Fruit fly (Drosophila melanogaster): Measurements from ENCODE around the gene Zw10.
A peak's percentile ranks its signal among the peaks of the same experiment; 100 is the strongest.

Zw10 gene

DNA sequence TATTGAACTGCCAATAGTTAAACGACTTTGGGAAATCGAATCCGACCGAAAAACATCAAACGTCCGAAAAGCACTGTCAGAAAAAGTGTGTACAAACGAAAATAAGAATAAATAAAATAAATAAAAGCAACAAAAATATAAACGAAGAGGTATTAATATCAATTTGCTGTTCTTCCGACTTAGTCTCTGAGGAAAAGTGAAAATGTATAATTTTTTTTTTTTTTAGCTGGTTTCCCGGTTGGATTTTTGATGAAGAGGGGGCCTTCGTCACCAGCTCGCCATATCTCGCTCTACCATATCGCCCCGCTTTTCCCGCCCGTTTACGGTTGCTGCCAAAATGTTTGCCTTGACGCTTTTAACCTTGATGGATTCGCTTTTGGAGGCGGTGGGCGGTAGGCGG is 34.6 kb downstream of the Zw10 start:
- TF ChIP-seq Eip78C (GFP tag) = peak; percentile 24
- TF ChIP-seq CG31627 (GFP tag; optimal IDR thresholded peaks at IDR 0.05) = no peak

DNA sequence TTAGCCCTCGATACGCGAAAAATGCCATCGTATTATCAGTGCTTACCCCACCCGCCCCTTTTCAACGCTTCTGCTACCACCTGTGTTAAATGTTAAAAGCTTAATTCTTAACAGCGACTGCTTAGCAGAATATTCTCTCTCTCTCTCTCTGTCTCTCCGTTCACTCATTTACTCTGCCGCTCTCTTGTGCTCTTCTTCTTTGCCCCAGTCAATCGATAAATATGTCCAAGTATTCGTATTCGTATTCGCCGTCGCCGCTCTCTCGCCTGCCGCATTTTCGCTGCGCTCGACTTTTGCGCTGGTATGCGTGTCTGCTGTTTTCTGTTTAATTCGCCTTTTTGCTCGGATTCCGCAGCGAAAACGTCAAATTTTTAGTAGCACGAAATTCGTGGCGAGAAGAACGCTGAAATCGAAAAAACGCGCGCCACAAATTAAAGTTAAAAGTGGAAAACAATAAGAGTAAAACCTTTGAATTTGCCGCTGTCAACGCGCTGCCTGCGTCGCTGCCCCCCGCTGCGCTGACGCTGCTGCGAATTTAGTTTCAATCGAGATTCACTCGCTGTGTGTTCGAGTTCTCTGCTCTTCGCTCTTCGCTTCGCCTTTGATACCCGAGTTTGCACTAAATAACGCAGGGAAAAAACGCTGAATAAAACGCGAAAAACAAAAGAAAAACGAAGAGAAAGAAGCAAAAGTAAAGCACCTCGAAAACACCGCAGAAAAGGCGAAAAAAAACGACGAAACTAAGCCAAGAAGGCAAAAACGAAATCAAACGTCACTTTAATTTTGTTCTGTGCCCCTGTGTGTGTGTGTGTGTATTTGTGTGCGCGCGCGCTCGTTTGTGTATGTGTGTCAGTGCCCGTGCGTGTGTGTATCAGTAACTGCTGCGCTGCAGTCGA is 38.7 kb downstream of the Zw10 start:
- TF ChIP-seq fd85E (GFP tag; optimal IDR thresholded peaks at IDR 0.05) (no peak), CG11762 (GFP tag; optimal IDR thresholded peaks at IDR 0.05; ENCODE audit: insufficient read depth) (no peak), CG3919 (GFP tag; optimal IDR thresholded peaks at IDR 0.05) (no peak), net (GFP tag; optimal IDR thresholded peaks at IDR 0.05) (no peak), esn (GFP tag; optimal IDR thresholded peaks at IDR 0.05) (no peak), CG10669 (GFP tag; optimal IDR thresholded peaks at IDR 0.05) (peak; percentile 28), lz (GFP tag; optimal IDR thresholded peaks at IDR 0.05) (no peak), vri (GFP tag; optimal IDR thresholded peaks at IDR 0.05) (peak; percentile 42), Sox14 (GFP tag; optimal IDR thresholded peaks at IDR 0.05) (peak; percentile 23), CG32006 (GFP tag; optimal IDR thresholded peaks at IDR 0.05) (peak; percentile 34), salr (GFP tag; optimal IDR thresholded peaks at IDR 0.05) (peak in 1 of 2 experiments; percentile 3), acj6 (GFP tag; optimal IDR thresholded peaks at IDR 0.05) (no peak), CG15336 (GFP tag; IDR thresholded peaks at IDR 0.05) (peak; percentile 37; the same call in 1 of the 2 replicates), CG3032 (tag; optimal IDR thresholded peaks at IDR 0.05) (no peak), Eip75B (GFP tag; optimal IDR thresholded peaks at IDR 0.05) (no peak), cyc (GFP tag; optimal IDR thresholded peaks at IDR 0.05) (no peak), Blimp-1 (GFP tag; optimal IDR thresholded peaks at IDR 0.05) (no peak), CG8632 (GFP tag; optimal IDR thresholded peaks at IDR 0.05) (no peak), Hr4 (GFP tag; optimal IDR thresholded peaks at IDR 0.05) (no peak), pdm3 (GFP tag; optimal IDR thresholded peaks at IDR 0.05) (no peak), Ets96B (tag; optimal IDR thresholded peaks at IDR 0.05) (no peak), ss (GFP tag; optimal IDR thresholded peaks at IDR 0.05) (peak; percentile 27 to 50), Smox (GFP tag; optimal IDR thresholded peaks at IDR 0.05) (no peak), Hr39 (GFP tag; optimal IDR thresholded peaks at IDR 0.05) (no peak), CG6163 (GFP tag; IDR thresholded peaks at IDR 0.05) (peak; percentile 47), CG34406 (GFP tag; optimal IDR thresholded peaks at IDR 0.05) (no peak), CG6854 (GFP tag; optimal IDR thresholded peaks at IDR 0.05) (peak; percentile 9), Gug (GFP tag; IDR thresholded peaks at IDR 0.05) (peak; percentile 17; the same call in 1 of the 2 replicates), CG8319 (GFP tag; optimal IDR thresholded peaks at IDR 0.05) (no peak), Eip78C (GFP tag) (peak; percentile 73), CG8119 (GFP tag; IDR thresholded peaks at IDR 0.05) (no peak; the same call in 2 of the 3 replicates), CG11902 (GFP tag; optimal IDR thresholded peaks at IDR 0.05) (no peak), fkh (GFP tag; optimal IDR thresholded peaks at IDR 0.05) (peak; percentile 12), CG7368 (GFP tag; optimal IDR thresholded peaks at IDR 0.05) (no peak), fd59A (GFP tag; optimal IDR thresholded peaks at IDR 0.05) (no peak), Sox15 (GFP tag; optimal IDR thresholded peaks at IDR 0.05) (no peak), CG6276 (GFP tag; optimal IDR thresholded peaks at IDR 0.05) (peak; percentile 64), dsx (GFP tag; optimal IDR thresholded peaks at IDR 0.05; ENCODE audit: poor library complexity, severe bottlenecking) (peak; percentile 1), OdsH (GFP tag; optimal IDR thresholded peaks at IDR 0.05) (no peak), Met (GFP tag; optimal IDR thresholded peaks at IDR 0.05) (no peak), Lpt (GFP tag; optimal IDR thresholded peaks at IDR 0.05) (peak; percentile 21), CG6792 (GFP tag; optimal IDR thresholded peaks at IDR 0.05) (no peak), CG11294 (GFP tag; IDR thresholded peaks at IDR 0.05) (no peak), CG1621 (tag; optimal IDR thresholded peaks at IDR 0.05) (peak; percentile 3), Sox102F (GFP tag; optimal IDR thresholded peaks at IDR 0.05) (no peak), CG4318 (GFP tag; optimal IDR thresholded peaks at IDR 0.05) (no peak), CG16779 (tag; optimal IDR thresholded peaks at IDR 0.05) (no peak), CG31627 (GFP tag; optimal IDR thresholded peaks at IDR 0.05) (no peak)

Measured in whole organism, prepupa.